Worm (Caenorhabditis elegans) whole organism, midembryonic: ENCODE results near the gene nish-1.

ENCODE experiments used
- cog-1 ChIP-seq: sonication (generic microtip); optimal IDR thresholded peaks from 2 replicates; lab custom pipeline; 2016; ENCODE audit warnings: missing genetic modification characterization, missing compliant biosample characterization
- tab-1 ChIP-seq: fragments of 200-800 bp; sonication (Bioruptor generic); IDR thresholded peaks from 2 replicates; pipeline ENCODE4 v1.3.6; 2022; ENCODE audit warnings: missing genetic modification characterization, missing compliant biosample characterization

DNA sequence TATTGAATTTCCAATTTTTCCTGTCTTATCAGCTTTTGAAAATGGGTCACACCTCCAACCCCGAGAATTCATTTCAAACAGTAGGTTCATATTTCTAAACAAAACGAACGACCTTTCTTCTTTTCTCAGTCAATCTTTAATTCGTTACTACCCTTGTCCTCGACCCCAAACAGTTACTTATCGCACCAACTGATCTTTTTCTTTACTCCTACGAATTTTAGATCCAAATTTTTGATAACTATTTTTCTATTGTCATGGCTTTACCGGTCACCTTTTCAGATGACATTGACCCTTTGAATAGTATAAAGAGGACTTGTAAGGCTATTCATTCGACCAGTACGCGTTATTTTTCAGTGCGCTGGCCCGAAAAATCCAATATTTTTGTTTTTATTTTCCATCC is 52.0 kb downstream of the nish-1 start:
- no peak for TF ChIP-seq cog-1
- TF ChIP-seq tab-1 (GFP tag; lab: Robert Waterston, UW), result no peak
